Worm (Caenorhabditis elegans) whole organism, early embryonic: ENCODE data around the gene phf-32.
"Not testable (repeated sequence)": the region's sequence is repeated elsewhere in the genome, so short reads cannot be mapped to it uniquely, and the experiment has no call there.

Experiments
- B0310.2 ChIP-seq: sonication (generic microtip); optimal IDR thresholded peaks from 2 replicates; lab custom pipeline; 2016; ENCODE audit warnings: mild to moderate bottlenecking, missing genetic modification characterization, missing compliant biosample characterization
- F13C5.2 ChIP-seq: sonication (generic microtip); optimal IDR thresholded peaks from 2 replicates; lab custom pipeline; 2017; ENCODE audit warnings: mild to moderate bottlenecking, missing genetic modification characterization, inconsistent platforms, missing compliant biosample characterization
- aly-1 ChIP-seq: sonication (generic microtip); optimal IDR thresholded peaks from 2 replicates; lab custom pipeline; 2016; ENCODE audit warnings: missing genetic modification characterization, missing compliant biosample characterization
- ama-1 ChIP-seq: fragments of 150-350 bp; optimal IDR thresholded peaks from 2 replicates; lab custom pipeline; 2014
- ceh-13 ChIP-seq: fragments of 200-800 bp; sonication (Bioruptor generic); optimal IDR thresholded peaks from 2 replicates; lab custom pipeline; 2018; ENCODE audit warnings: mild to moderate bottlenecking, missing genetic modification characterization, missing compliant biosample characterization
- ceh-36 ChIP-seq: sonication (generic microtip); optimal IDR thresholded peaks from 2 replicates; lab custom pipeline; 2016; ENCODE audit warnings: missing genetic modification characterization, inconsistent platforms, missing compliant biosample characterization
- ets-7 ChIP-seq: sonication (generic microtip); optimal IDR thresholded peaks from 2 replicates; lab custom pipeline; 2016; ENCODE audit warnings: missing genotype, missing genetic modification characterization, missing compliant biosample characterization
- flt-1 ChIP-seq: fragments of 200-800 bp; sonication (Bioruptor generic); IDR thresholded peaks from 2 replicates; pipeline ENCODE4 v1.3.6; 2022; ENCODE audit warnings: missing genetic modification characterization, missing compliant biosample characterization
- hmbx-1 ChIP-seq: sonication (generic microtip); optimal IDR thresholded peaks from 2 replicates; lab custom pipeline; 2016; ENCODE audit warnings: mild to moderate bottlenecking, missing genetic modification characterization, missing compliant biosample characterization
- hmg-4 ChIP-seq: fragments of 200-800 bp; sonication (Bioruptor generic); optimal IDR thresholded peaks from 2 replicates; lab custom pipeline; 2018; ENCODE audit warnings: mild to moderate bottlenecking, missing genetic modification characterization, missing compliant biosample characterization
- hnd-1 ChIP-seq: sonication (generic microtip); optimal IDR thresholded peaks from 2 replicates; lab custom pipeline; 2016; ENCODE audit warnings: missing genetic modification characterization, missing compliant biosample characterization
- pes-1 ChIP-seq: fragments of 200-800 bp; sonication (Bioruptor generic); IDR thresholded peaks from 2 replicates; pipeline ENCODE4 v1.3.6; 2022; ENCODE audit warnings: missing genetic modification reagents, missing genetic modification characterization, missing compliant biosample characterization
- scrt-1 ChIP-seq: fragments of 200-800 bp; sonication (Bioruptor generic); IDR thresholded peaks from 2 replicates; pipeline ENCODE4 v1.3.6; 2022; ENCODE audit warnings: missing genetic modification characterization, missing compliant biosample characterization
- sea-1 ChIP-seq: fragments of 200-800 bp; sonication (Bioruptor generic); conservative IDR thresholded peaks from 2 replicates; pipeline ENCODE4 v1.3.6; 2022; ENCODE audit warnings: missing genetic modification characterization, missing compliant biosample characterization
- tbx-11 ChIP-seq: fragments of 200-800 bp; sonication (Bioruptor generic); IDR thresholded peaks from 2 replicates; pipeline ENCODE4 v1.3.6; 2022; ENCODE audit warnings: missing genetic modification characterization, missing compliant biosample characterization
- tbx-37 ChIP-seq: fragments of 200-800 bp; sonication (Bioruptor generic); conservative IDR thresholded peaks from 2 replicates; pipeline ENCODE4 v1.3.6; 2022; ENCODE audit warnings: missing genetic modification reagents, missing genetic modification characterization, missing compliant biosample characterization
- tra-4 ChIP-seq: sonication (generic microtip); optimal IDR thresholded peaks from 2 replicates; lab custom pipeline; 2017; ENCODE audit warnings: missing genetic modification characterization, missing compliant biosample characterization

phf-32 gene

DNA sequence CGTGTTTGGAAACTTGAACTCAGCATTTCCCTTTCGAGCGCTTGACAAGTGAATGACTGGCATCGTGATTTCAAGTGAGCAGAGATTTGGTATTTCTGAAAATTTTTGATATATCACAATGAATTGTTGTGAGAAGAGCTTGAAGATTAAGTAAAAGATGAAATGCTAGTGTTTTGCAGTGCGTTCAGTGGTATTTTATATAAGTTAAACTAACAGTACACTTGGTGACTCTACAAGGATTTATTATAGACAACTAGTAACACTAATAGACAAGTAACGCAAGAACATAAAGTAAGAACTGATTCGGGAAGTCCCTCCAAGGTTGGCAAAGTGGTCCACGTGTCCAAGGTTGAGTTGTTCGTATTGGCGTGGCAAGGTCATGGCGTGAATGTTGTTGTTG is 3.9 kb upstream of the phf-32 start, which contains the start of gene dot-1.3:
TSS of gene dot-1.3 (minus strand) at position 101 of the 400 bp plus-strand sequence.
- TF ChIP-seq sea-1 (GFP tag; lab: Robert Waterston, UW); tbx-37 (GFP tag; lab: Robert Waterston, UW); hmbx-1 (tag; lab: Kevin White, UChicago): not testable (repeated sequence)

DNA sequence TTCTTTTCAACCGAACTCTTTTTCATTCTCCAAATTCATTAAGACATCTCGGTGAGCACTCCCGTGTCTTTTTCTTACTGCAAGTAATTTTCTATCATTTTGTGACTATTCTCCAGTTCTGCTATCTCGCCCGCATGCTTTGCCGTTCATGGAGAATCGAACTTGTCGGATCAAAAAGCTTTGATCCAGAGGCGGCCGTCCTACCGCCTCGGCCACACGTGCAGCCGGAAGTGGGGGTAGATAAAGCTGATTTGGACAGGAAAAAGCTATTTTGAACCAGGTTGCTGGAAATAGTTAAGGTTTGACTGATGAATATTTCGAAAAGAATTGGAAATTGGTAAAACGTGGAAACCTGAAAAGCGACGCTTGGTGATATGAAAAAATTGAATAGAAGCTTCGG is 2.4 kb upstream of the phf-32 start:
- TF ChIP-seq hmg-4 (GFP tag; lab: Kevin White, UChicago) (no peak), tbx-11 (GFP tag; lab: Robert Waterston, UW) (no peak), pes-1 (GFP tag; lab: Robert Waterston, UW) (no peak), hmbx-1 (tag; lab: Kevin White, UChicago) (no peak), ama-1 (lab: Kevin White, UChicago) (no peak), tbx-37 (GFP tag; lab: Robert Waterston, UW) (no peak), ceh-13 (GFP tag; lab: Kevin White, UChicago) (no peak), ceh-36 (tag; lab: Kevin White, UChicago) (no peak), hnd-1 (tag; lab: Kevin White, UChicago) (no peak), sea-1 (GFP tag; lab: Robert Waterston, UW) (no peak), tra-4 (no peak), B0310.2 (tag; lab: Kevin White, UChicago) (no peak), F13C5.2 (tag; lab: Kevin White, UChicago) (no peak), flt-1 (no peak), scrt-1 (GFP tag; lab: Robert Waterston, UW) (no peak), aly-1 (tag; lab: Kevin White, UChicago) (no peak), ets-7 (tag; lab: Kevin White, UChicago) (no peak)

DNA sequence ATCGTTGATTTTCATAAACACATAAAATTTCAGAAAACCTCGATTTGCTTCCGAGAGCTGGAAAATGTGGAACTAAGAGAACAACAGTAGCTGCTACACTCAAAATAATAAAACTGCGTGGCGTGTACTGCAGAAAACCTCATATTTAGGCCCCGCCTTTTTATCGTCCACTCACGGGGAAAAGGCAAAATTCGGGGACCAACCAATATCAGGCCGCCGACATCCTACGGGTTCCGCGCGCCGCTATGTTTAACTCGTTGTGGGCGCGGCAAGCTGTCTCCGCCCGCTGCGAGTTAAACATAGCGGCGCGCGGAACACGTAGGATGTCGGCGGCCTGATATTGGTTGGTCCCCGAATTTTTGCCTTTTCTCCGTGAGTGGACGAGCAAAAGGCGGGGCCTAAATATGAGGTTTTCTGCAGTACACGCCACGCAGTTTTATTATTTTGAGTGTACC is 1.4 kb downstream of the phf-32 start, which contains the start of gene F17A2.16:
TSS of gene F17A2.16 (plus strand) at position 405 of the 455 bp plus-strand sequence.
- not testable (repeated sequence) for TF ChIP-seq aly-1 (tag; lab: Kevin White, UChicago); hmg-4 (GFP tag; lab: Kevin White, UChicago); tbx-37 (GFP tag; lab: Robert Waterston, UW)

DNA sequence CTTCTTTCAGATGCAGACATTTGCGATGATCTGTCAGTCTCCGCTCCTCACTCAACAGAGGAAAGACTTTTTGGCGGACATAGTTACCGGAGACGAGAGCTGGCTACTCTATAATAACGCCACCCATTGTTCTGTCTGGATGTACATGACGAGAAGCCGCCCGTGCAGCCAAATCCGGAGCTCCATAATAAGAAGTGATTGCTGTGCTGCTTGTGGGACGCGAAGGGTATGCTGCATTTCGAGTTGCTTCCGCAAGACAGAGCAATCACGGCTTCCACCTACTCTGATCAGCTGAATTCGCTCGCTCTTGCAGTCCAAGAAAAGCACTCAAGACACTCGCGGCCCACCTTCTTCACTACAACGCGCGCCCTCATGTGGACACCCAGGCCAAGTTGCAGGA is 7.1 kb downstream of the phf-32 start:
- TF ChIP-seq tbx-37 (GFP tag; lab: Robert Waterston, UW) (no peak), ceh-13 (GFP tag; lab: Kevin White, UChicago) (no peak), tbx-11 (GFP tag; lab: Robert Waterston, UW) (no peak), ets-7 (tag; lab: Kevin White, UChicago) (no peak), ama-1 (lab: Kevin White, UChicago) (no peak), flt-1 (no peak), hmg-4 (GFP tag; lab: Kevin White, UChicago) (no peak), sea-1 (GFP tag; lab: Robert Waterston, UW) (no peak), B0310.2 (tag; lab: Kevin White, UChicago) (no peak), hnd-1 (tag; lab: Kevin White, UChicago) (no peak), tra-4 (no peak), pes-1 (GFP tag; lab: Robert Waterston, UW) (no peak), aly-1 (tag; lab: Kevin White, UChicago) (no peak), ceh-36 (tag; lab: Kevin White, UChicago) (no peak), scrt-1 (GFP tag; lab: Robert Waterston, UW) (no peak), hmbx-1 (tag; lab: Kevin White, UChicago) (no peak), F13C5.2 (tag; lab: Kevin White, UChicago) (no peak)

DNA sequence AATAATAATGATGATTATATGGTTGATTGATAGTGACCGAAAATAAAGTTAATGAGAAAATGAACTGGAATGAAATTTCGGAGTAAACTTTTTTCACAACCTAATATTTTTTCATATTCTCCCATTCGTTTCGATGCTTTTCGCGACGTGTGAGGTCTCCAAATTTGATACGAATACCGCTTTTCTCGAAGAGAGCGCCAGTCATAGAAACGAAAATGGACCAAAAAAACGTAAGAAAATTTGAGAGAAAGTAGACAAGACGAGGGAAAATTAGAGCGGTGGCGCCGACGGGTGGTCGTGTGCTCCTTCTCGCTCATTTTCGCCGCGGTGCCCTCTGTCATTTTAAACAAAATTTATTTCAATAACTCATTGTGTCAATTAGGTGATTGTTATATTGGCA is 7.7 kb downstream of the phf-32 start:
- TF ChIP-seq flt-1 (no peak), hnd-1 (tag; lab: Kevin White, UChicago) (no peak), sea-1 (GFP tag; lab: Robert Waterston, UW) (no peak), tbx-11 (GFP tag; lab: Robert Waterston, UW) (no peak), B0310.2 (tag; lab: Kevin White, UChicago) (no peak)

DNA sequence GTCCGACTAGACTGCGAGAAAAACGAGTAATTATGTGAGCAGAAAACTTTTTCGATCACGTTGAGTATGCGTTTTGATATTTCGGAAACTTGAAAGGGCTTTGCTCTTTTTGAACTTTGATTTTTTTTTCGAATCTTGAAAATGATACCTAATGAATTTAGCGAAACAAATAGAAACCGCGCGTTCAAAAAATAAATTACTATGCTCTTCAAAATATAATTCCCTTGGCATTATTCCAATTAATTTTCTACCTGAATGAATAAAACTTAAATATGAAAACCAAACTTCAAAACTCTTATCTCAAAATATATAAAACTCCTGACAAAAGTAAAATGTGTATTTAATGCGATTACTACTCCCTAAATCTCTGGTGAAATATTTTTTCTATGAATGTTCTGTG is 8.6 kb downstream of the phf-32 start, which contains the start of gene xtr-2:
TSS of gene xtr-2 (plus strand) at position 301 of the 400 bp plus-strand sequence.
- TF ChIP-seq ceh-13 (GFP tag; lab: Kevin White, UChicago) (no peak), tbx-11 (GFP tag; lab: Robert Waterston, UW) (no peak), flt-1 (no peak), ama-1 (lab: Kevin White, UChicago) (no peak), hnd-1 (tag; lab: Kevin White, UChicago) (no peak), B0310.2 (tag; lab: Kevin White, UChicago) (no peak), hmg-4 (GFP tag; lab: Kevin White, UChicago) (no peak), aly-1 (tag; lab: Kevin White, UChicago) (no peak), ets-7 (tag; lab: Kevin White, UChicago) (no peak), pes-1 (GFP tag; lab: Robert Waterston, UW) (no peak), hmbx-1 (tag; lab: Kevin White, UChicago) (no peak), scrt-1 (GFP tag; lab: Robert Waterston, UW) (no peak), tra-4 (no peak), tbx-37 (GFP tag; lab: Robert Waterston, UW) (no peak), ceh-36 (tag; lab: Kevin White, UChicago) (no peak), sea-1 (GFP tag; lab: Robert Waterston, UW) (no peak), F13C5.2 (tag; lab: Kevin White, UChicago) (no peak)

DNA sequence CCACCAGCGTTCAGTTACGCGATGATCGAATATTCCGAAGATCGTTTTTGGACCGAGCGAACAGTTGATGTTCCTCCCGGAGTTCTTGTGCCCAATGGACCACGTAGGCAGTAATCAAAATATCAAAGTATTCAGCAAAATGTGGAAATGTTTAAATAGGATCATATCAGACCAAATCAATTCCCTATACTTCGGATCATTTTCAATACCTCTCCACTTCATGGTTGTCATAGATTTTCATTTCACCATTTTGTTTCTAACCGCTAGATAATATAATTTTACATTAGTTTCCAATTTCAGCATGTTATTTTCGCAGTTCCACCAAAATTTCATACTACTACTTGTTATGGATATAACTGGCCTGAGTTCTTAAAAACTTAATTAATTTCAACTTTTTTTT is 10.9 kb downstream of the phf-32 start:
- TF ChIP-seq flt-1 = no peak
- no peak for TF ChIP-seq ama-1 (lab: Kevin White, UChicago)
- no peak for TF ChIP-seq tbx-11 (GFP tag; lab: Robert Waterston, UW)
- TF ChIP-seq hmbx-1 (tag; lab: Kevin White, UChicago) = no peak
- TF ChIP-seq tbx-37 (GFP tag; lab: Robert Waterston, UW) = no peak
- TF ChIP-seq ceh-13 (GFP tag; lab: Kevin White, UChicago) = no peak
- TF ChIP-seq scrt-1 (GFP tag; lab: Robert Waterston, UW) = no peak
- TF ChIP-seq F13C5.2 (tag; lab: Kevin White, UChicago) = no peak
- no peak for TF ChIP-seq hnd-1 (tag; lab: Kevin White, UChicago)
- no peak for TF ChIP-seq ceh-36 (tag; lab: Kevin White, UChicago)
